Fruit fly (Drosophila melanogaster) whole organism: ENCODE measurements around the gene CG34043.

Source experiments
- Dll ChIP-seq: fragments of >200 bp; optimal IDR thresholded peaks from 2 replicates; lab custom pipeline; 2017
- psq ChIP-seq: fragments of >200 bp; optimal IDR thresholded peaks from 2 replicates; lab custom pipeline; 2017

- TF ChIP-seq psq (lab: Kevin White, UChicago), result no peak
- TF ChIP-seq Dll (lab: Kevin White, UChicago), result no peak
These were observed 30.1 kb upstream of the CG34043 start, which contains the start of gene Cdk5alpha for dm6 chr2L:10310614-10311382.
